Worm (Caenorhabditis elegans): ENCODE results near the gene srz-99.

Gene srz-99

DNA sequence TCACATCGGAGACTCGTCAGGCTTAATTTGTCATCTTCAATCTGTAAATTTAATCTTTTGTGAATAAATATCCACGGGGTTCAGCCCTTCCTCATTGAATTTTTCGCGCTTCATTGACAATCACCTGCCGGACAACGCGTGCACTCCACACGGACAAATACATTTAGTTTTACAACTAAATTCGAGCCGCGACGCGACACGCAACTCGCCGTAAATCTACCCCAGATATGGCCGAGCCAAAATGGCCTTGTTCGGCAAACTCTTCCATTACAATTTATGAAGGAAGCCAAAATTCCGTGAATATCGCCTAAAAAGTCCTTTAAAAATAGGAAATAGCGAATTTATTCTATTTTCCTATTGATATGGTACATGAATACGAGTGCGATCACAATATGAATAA lies 14.7 kb downstream of the srz-99 start:
- TF ChIP-seq nhr-85 (tag) (no peak), vab-15 (tag; optimal IDR thresholded peaks at IDR 0.05) (no peak), lin-13 (GFP tag; optimal IDR thresholded peaks at IDR 0.05) (no peak), nhr-28 (tag; optimal IDR thresholded peaks at IDR 0.05) (no peak)

DNA sequence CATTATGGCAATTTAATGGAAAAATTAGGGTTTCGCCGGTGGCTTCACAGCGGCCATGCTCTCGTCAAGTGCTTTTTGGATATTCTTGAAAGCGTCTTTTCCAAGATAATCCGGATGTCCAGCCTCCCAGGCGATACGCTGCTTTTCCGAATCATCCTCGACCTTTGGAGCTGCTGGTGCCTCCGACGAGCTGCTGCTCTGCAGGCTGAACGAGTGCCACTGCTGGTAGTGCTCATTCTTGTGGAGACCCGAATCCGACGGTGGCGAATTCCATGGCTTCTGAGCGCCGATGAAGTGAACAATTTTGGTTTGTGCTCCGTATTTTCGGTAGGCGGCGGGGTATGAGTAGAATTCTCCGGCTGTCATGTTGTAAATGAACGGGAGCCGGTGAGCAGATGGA lies 15.2 kb downstream of the srz-99 start:
- TF ChIP-seq ztf-11 (tag; optimal IDR thresholded peaks at IDR 0.05) (no peak), jun-1 (tag; optimal IDR thresholded peaks at IDR 0.05) (no peak), hpl-2 (GFP tag; optimal IDR thresholded peaks at IDR 0.05) (no peak), egl-13 (tag; optimal IDR thresholded peaks at IDR 0.05) (no peak), ztf-4 (tag; optimal IDR thresholded peaks at IDR 0.05) (no peak), blmp-1 (tag; optimal IDR thresholded peaks at IDR 0.05) (no peak)

DNA sequence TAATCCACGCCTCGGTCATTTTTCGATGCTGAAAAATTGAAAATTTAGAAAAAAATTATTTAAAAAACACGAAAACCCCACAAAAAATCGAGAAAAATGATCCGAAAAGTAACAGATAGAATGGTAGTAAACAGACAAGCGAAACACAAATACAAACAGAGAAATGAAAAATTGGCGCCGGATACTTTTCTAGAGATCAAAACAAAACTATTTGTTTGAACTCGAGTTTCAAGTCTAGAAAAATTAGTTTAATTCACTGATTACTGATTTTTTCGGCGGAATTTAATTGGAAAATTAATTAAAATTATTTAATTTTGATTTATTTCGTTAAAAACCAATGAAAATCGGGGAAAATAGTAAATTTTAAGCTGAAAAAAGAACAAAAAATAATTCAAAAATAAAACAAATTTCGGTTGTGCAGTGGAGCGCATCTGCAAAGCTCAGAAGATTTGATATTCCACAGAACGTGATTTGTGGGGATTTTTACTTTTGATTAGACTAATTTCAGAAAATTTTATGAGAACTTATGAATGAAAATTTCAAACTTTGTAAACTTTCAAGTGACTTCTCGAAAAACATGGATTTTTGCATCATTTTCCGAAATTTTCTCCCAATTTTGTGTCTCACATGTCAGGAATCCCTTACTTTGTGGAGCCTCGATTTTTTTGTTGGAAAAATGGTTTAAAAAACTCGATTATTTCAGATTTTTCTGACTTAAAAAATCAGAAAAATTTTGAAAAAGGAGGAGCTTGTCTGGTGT lies 16.4 kb downstream of the srz-99 start, which contains the start of gene gyg-2:
Gene gyg-2, minus strand, starts transcription at position 28 of the 760 bp plus-strand sequence.
- TF ChIP-seq ama-1 (optimal IDR thresholded peaks at IDR 0.05) (no peak), isw-1 (GFP tag; IDR thresholded peaks at IDR 0.05) (no peak), sptf-1 (tag; optimal IDR thresholded peaks at IDR 0.05) (no peak), efl-1 (optimal IDR thresholded peaks at IDR 0.05) (peak in 1 of 2 experiments; percentile 68), efl-1 (GFP tag; optimal IDR thresholded peaks at IDR 0.05 in 1 of 2) (no peak), nhr-71 (tag; optimal IDR thresholded peaks at IDR 0.05) (no peak), hpl-2 (GFP tag; optimal IDR thresholded peaks at IDR 0.05) (peak; percentile 61), nhr-28 (tag; optimal IDR thresholded peaks at IDR 0.05) (no peak), jun-1 (tag; optimal IDR thresholded peaks at IDR 0.05) (no peak), fkh-4 (tag; optimal IDR thresholded peaks at IDR 0.05; ENCODE audit: borderline replicate concordance) (no peak)

DNA sequence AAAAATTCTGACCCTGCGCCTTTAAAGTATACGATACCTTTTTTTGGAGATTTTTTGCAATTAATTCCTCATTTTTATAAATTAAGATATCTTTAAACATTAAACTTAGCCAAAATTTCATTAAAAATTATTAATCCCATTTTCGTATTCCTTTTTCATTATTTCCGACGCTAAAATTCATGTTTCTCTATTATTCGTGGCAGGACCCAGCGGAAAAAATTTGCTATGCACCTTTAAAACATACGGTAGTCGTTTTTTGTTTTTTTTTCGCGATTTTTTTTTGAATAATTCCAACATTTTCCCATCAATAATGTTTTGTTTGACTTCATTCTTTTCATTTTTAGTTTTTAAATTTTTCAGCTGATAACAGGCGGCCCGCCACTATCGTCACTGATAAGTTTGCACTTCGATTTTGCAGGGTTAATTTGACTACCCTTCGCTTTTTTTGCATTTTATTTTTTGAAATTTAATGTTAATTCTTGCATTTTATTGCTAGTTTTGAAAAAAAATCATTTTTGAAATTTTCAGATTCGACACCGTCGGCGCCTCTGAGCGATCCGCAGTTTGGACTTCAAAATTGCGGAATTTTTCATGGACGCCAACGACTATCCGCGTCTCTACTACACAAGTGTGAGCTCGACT lies 17.1 kb downstream of the srz-99 start, which contains the start of gene dkf-2:
Gene dkf-2, plus strand, starts transcription at position 592 of the 642 bp plus-strand sequence.
- TF ChIP-seq nhr-77 (tag; optimal IDR thresholded peaks at IDR 0.05), result no peak
- TF ChIP-seq elt-2 (tag; optimal IDR thresholded peaks at IDR 0.05), result peak; percentile 18
- no peak for TF ChIP-seq irx-1 (tag; optimal IDR thresholded peaks at IDR 0.05)

DNA sequence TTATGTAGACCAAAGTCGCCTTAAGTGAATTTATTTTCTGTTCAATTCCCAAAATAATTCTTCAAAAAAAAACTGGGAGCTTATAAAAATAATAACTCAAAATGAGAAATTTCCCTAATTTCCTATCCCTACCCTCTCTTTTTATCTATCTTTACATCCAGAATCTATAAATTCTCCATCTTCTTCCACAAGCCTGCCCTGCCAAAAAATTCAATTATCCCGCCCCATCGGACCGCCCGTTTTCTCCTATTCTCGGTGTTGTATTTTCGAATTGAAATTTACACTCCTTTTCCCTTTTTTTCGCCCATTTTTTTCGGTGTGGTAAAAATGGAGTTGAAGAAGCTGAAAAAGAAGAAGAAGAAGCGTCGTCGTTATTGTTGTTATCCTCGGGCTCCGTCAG lies 19.4 kb downstream of the srz-99 start:
- TF ChIP-seq dpl-1 (GFP tag; optimal IDR thresholded peaks at IDR 0.05) (no peak), zip-4 (GFP tag; optimal IDR thresholded peaks at IDR 0.05) (no peak)

DNA sequence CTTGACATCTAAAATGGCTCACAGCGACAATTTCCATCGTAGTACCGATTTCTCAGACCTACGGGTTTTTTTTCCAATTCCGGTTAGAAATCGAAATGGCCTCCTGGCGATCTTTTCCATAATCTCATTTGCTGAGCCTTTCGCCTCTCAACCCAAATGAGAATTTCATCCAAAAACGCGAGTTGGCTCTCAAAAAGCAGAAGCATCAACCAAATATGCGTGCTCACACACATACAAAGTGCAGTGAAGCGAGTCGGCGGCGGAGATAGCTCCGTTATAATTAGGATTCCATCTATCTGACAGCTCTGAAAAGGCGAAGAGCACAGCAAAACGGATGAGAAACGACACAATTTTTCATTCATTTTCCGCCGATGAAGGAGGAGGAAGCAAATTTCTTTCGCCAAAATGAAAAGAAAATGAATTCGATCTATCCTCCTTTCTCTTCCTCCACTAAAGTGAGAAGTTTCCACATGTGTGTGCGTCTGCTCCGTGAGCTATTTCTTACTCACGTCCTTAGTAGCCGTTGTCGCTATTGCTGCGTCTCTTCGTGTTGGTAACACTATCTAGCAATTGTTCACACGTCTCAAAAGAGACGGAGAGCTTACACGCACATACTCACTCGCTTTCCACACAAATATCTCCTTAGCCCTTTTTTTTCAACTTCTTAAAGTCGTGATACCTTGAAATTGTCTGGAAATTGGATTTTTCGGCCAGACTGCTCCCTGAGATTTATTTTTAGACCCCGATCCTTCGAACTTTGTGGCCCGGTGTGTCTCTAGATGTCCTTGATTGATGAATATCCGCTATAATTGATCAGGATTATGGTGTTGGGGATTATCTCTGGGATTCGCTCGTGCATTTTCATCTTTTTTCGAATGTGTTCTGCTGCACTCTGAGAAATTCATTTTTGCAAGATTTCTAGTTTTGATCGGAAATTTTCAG lies 22.3 kb downstream of the srz-99 start:
- TF ChIP-seq alr-1 (tag; optimal IDR thresholded peaks at IDR 0.05; ENCODE audit: borderline replicate concordance) (no peak), elt-3 (tag; optimal IDR thresholded peaks at IDR 0.05) (no peak), fkh-10 (GFP tag; optimal IDR thresholded peaks at IDR 0.05) (peak; percentile 42), lin-35 (GFP tag; optimal IDR thresholded peaks at IDR 0.05) (peak in 1 of 2 experiments; percentile 0), unc-86 (tag; optimal IDR thresholded peaks at IDR 0.05) (peak; percentile 1), zag-1 (tag; optimal IDR thresholded peaks at IDR 0.05) (no peak), C04F5.9 (tag; optimal IDR thresholded peaks at IDR 0.05) (no peak), blmp-1 (tag; optimal IDR thresholded peaks at IDR 0.05) (no peak), nhr-47 (tag; optimal IDR thresholded peaks at IDR 0.05) (peak; percentile 14), nhr-90 (tag; optimal IDR thresholded peaks at IDR 0.05; ENCODE audit: poor library complexity) (no peak), ceh-8 (GFP tag; optimal IDR thresholded peaks at IDR 0.05) (no peak), xbp-1 (tag; optimal IDR thresholded peaks at IDR 0.05) (no peak), lin-14 (GFP tag; optimal IDR thresholded peaks at IDR 0.05) (peak; percentile 63), F16B12.6 (tag; optimal IDR thresholded peaks at IDR 0.05) (no peak), nhr-11 (tag; optimal IDR thresholded peaks at IDR 0.05) (no peak), irx-1 (tag; optimal IDR thresholded peaks at IDR 0.05) (no peak), dsc-1 (tag; optimal IDR thresholded peaks at IDR 0.05) (peak; percentile 64)

Measured in whole organism, L1 larva.